Fruit fly (Drosophila melanogaster) whole organism, prepupa: ENCODE data around the gene CG32815.

Experiments
- Blimp-1 ChIP-seq: fragments of 200-800 bp; sonication (Bioruptor generic); optimal IDR thresholded peaks from 3 replicates; lab custom pipeline; 2017; ENCODE audit warnings: missing biosample characterization, missing genetic modification characterization, mild to moderate bottlenecking, moderate library complexity, missing genetic modification reagents
- CG10669 ChIP-seq: fragments of 200-800 bp; sonication (Bioruptor generic); optimal IDR thresholded peaks from 3 replicates; lab custom pipeline; 2018; ENCODE audit warnings: missing biosample characterization, mild to moderate bottlenecking, missing genetic modification characterization, moderate library complexity
- CG11294 ChIP-seq: fragments of 200-800 bp; sonication (Bioruptor generic); IDR thresholded peaks from 2 replicates; pipeline ENCODE4 v1.3.6; 2022; ENCODE audit warnings: missing biosample characterization, missing genetic modification characterization
- CG11762 ChIP-seq: fragments of 200-800 bp; sonication (Bioruptor generic); optimal IDR thresholded peaks from 3 replicates; lab custom pipeline; 2016; ENCODE audit warnings: missing biosample characterization, missing genetic modification characterization; ENCODE audit not compliant: insufficient read depth
- CG15336 ChIP-seq: fragments of 200-800 bp; sonication (Bioruptor generic); IDR thresholded peaks from 2 replicates; pipeline ENCODE4 v1.3.6; 2022; ENCODE audit warnings: missing biosample characterization, missing genetic modification characterization
- CG1621 ChIP-seq: fragments of 200-800 bp; sonication (Bioruptor generic); optimal IDR thresholded peaks from 3 replicates; lab custom pipeline; 2018; ENCODE audit warnings: missing biosample characterization, mild to moderate bottlenecking, missing genetic modification characterization
- CG16779 ChIP-seq: fragments of 200-800 bp; sonication (Bioruptor generic); optimal IDR thresholded peaks from 3 replicates; lab custom pipeline; 2017; ENCODE audit warnings: missing biosample characterization, mild to moderate bottlenecking, missing genetic modification characterization
- CG32006 ChIP-seq: fragments of 200-800 bp; sonication (Bioruptor generic); optimal IDR thresholded peaks from 3 replicates; lab custom pipeline; 2017; ENCODE audit warnings: missing biosample characterization, mild to moderate bottlenecking, missing genetic modification characterization
- CG34406 ChIP-seq: fragments of 200-800 bp; sonication (Bioruptor generic); optimal IDR thresholded peaks from 3 replicates; lab custom pipeline; 2016; ENCODE audit warnings: missing biosample characterization, missing genetic modification characterization
- CG3919 ChIP-seq: fragments of 200-800 bp; sonication (Bioruptor generic); optimal IDR thresholded peaks from 3 replicates; lab custom pipeline; 2016; ENCODE audit warnings: missing biosample characterization, missing genetic modification characterization
- CG4318 ChIP-seq: fragments of 200-800 bp; sonication (Bioruptor generic); optimal IDR thresholded peaks from 3 replicates; lab custom pipeline; 2017; ENCODE audit warnings: missing biosample characterization, mild to moderate bottlenecking, missing genetic modification characterization
- CG6163 ChIP-seq: fragments of 200-800 bp; sonication (Bioruptor generic); IDR thresholded peaks from 3 replicates; pipeline ENCODE4 v1.3.6; 2022; ENCODE audit warnings: missing biosample characterization, missing genetic modification characterization
- CG6276 ChIP-seq: fragments of 200-800 bp; sonication (Bioruptor generic); optimal IDR thresholded peaks from 2 replicates; lab custom pipeline; 2017; ENCODE audit warnings: missing biosample characterization, mild to moderate bottlenecking, missing genetic modification characterization
- CG6808 ChIP-seq: fragments of 200-800 bp; sonication (Bioruptor generic); optimal IDR thresholded peaks from 3 replicates; lab custom pipeline; 2017; ENCODE audit warnings: missing biosample characterization, missing genetic modification characterization, mild to moderate bottlenecking, moderate library complexity, missing genetic modification reagents
- CG6854 ChIP-seq: fragments of 200-800 bp; sonication (Bioruptor generic); optimal IDR thresholded peaks from 2 replicates; lab custom pipeline; 2017; ENCODE audit warnings: missing biosample characterization, mild to moderate bottlenecking, missing genetic modification characterization
- CG7368 ChIP-seq: fragments of 200-800 bp; sonication (Bioruptor generic); optimal IDR thresholded peaks from 3 replicates; lab custom pipeline; 2016; ENCODE audit warnings: missing biosample characterization, missing genetic modification characterization
- CG8119 ChIP-seq: fragments of 200-800 bp; sonication (Bioruptor generic); IDR thresholded peaks from 3 replicates; pipeline ENCODE4 v1.3.6; 2022; ENCODE audit warnings: missing biosample characterization, missing genetic modification characterization
- CG8319 ChIP-seq: fragments of 200-800 bp; sonication (Bioruptor generic); optimal IDR thresholded peaks from 3 replicates; lab custom pipeline; 2016; ENCODE audit warnings: missing biosample characterization, missing genetic modification characterization
- CG8632 ChIP-seq: fragments of 200-800 bp; sonication (Bioruptor generic); optimal IDR thresholded peaks from 3 replicates; lab custom pipeline; 2016; ENCODE audit warnings: missing biosample characterization, missing genetic modification characterization
- CG9139 ChIP-seq: fragments of 200-800 bp; sonication (Bioruptor generic); optimal IDR thresholded peaks from 3 replicates; lab custom pipeline; 2017; ENCODE audit warnings: missing biosample characterization, mild to moderate bottlenecking, missing genetic modification characterization
- Eip78C ChIP-seq: fragments of 200-800 bp; sonication (Bioruptor generic); peaks from one replicate; lab custom pipeline; 2016; ENCODE audit warnings: missing biosample characterization, missing genetic modification characterization
- Ets21C ChIP-seq: fragments of 200-800 bp; sonication (Bioruptor generic); optimal IDR thresholded peaks from 3 replicates; lab custom pipeline; 2016; ENCODE audit warnings: missing biosample characterization, missing genetic modification characterization
- Ets96B ChIP-seq: fragments of 200-800 bp; optimal IDR thresholded peaks from 2 replicates; lab custom pipeline; 2019; ENCODE audit warnings: missing biosample characterization, mild to moderate bottlenecking, missing genetic modification characterization, moderate library complexity
- Gug ChIP-seq: fragments of 200-800 bp; sonication (Bioruptor generic); IDR thresholded peaks from 2 replicates; pipeline ENCODE4 v1.3.6; 2022; ENCODE audit warnings: missing biosample characterization, missing genetic modification characterization
- Hr38 ChIP-seq: sonication (Bioruptor generic); optimal IDR thresholded peaks from 2 replicates; lab custom pipeline; 2016; ENCODE audit warnings: missing biosample characterization, missing genetic modification characterization
- Hr39 ChIP-seq: fragments of 200-800 bp; sonication (Bioruptor generic); optimal IDR thresholded peaks from 2 replicates; lab custom pipeline; 2016; ENCODE audit warnings: missing biosample characterization, missing genetic modification characterization
- Hr4 ChIP-seq: fragments of 200-800 bp; sonication (Bioruptor generic); optimal IDR thresholded peaks from 3 replicates; lab custom pipeline; 2016; ENCODE audit warnings: missing biosample characterization, missing genetic modification characterization
- Lpt ChIP-seq: fragments of 200-800 bp; sonication (Bioruptor generic); optimal IDR thresholded peaks from 3 replicates; lab custom pipeline; 2016; ENCODE audit warnings: missing biosample characterization, missing genetic modification characterization
- Sox15 ChIP-seq: fragments of 200-800 bp; sonication (Bioruptor generic); optimal IDR thresholded peaks from 3 replicates; lab custom pipeline; 2016; ENCODE audit warnings: missing biosample characterization, missing genetic modification characterization
- acj6 ChIP-seq: fragments of 200-800 bp; sonication (Bioruptor generic); optimal IDR thresholded peaks from 3 replicates; lab custom pipeline; 2016; ENCODE audit warnings: missing biosample characterization, missing genetic modification characterization
- cyc ChIP-seq: fragments of 200-800 bp; sonication (Bioruptor generic); optimal IDR thresholded peaks from 3 replicates; lab custom pipeline; 2016; ENCODE audit warnings: missing biosample characterization, missing genetic modification characterization
- dac ChIP-seq: fragments of 200-800 bp; sonication (Bioruptor generic); optimal IDR thresholded peaks from 2 replicates; lab custom pipeline; 2017; ENCODE audit warnings: missing biosample characterization, mild to moderate bottlenecking, missing genetic modification characterization
- dsx ChIP-seq: fragments of 200-800 bp; optimal IDR thresholded peaks from 3 replicates; lab custom pipeline; 2019; ENCODE audit warnings: missing biosample characterization, mild to moderate bottlenecking, missing genetic modification characterization, moderate library complexity; ENCODE audit not compliant: poor library complexity, severe bottlenecking
- eg ChIP-seq: fragments of 200-800 bp; sonication (Bioruptor generic); IDR thresholded peaks from 3 replicates; pipeline ENCODE4 v1.3.6; 2022; ENCODE audit warnings: missing biosample characterization, missing genetic modification characterization
- esn ChIP-seq: fragments of 200-800 bp; sonication (Bioruptor generic); optimal IDR thresholded peaks from 2 replicates; lab custom pipeline; 2016; ENCODE audit warnings: missing biosample characterization, mild to moderate bottlenecking, missing genetic modification characterization, moderate library complexity
- fd85E ChIP-seq: fragments of 200-800 bp; sonication (Bioruptor generic); optimal IDR thresholded peaks from 3 replicates; lab custom pipeline; 2016; ENCODE audit warnings: missing biosample characterization, missing genetic modification characterization
- fkh ChIP-seq: fragments of 200-800 bp; sonication (Bioruptor generic); optimal IDR thresholded peaks from 3 replicates; lab custom pipeline; 2017; ENCODE audit warnings: missing biosample characterization, mild to moderate bottlenecking, missing genetic modification characterization, moderate library complexity
- lz ChIP-seq: fragments of 200-800 bp; sonication (Bioruptor generic); optimal IDR thresholded peaks from 3 replicates; lab custom pipeline; 2016; ENCODE audit warnings: missing biosample characterization, missing genetic modification characterization
- net ChIP-seq: fragments of 200-800 bp; sonication (Bioruptor generic); optimal IDR thresholded peaks from 3 replicates; lab custom pipeline; 2016; ENCODE audit warnings: missing biosample characterization, missing genetic modification characterization
- pdm3 ChIP-seq: fragments of 200-800 bp; sonication (Bioruptor generic); optimal IDR thresholded peaks from 3 replicates; lab custom pipeline; 2016; ENCODE audit warnings: missing biosample characterization, missing genetic modification characterization
- salr ChIP-seq, 2 experiments: fragments of 200-800 bp; sonication (Bioruptor generic); optimal IDR thresholded peaks; 3 replicates each; lab custom pipeline; 2016 to 2018; ENCODE audit warnings: missing biosample characterization in 2 of 2, missing genetic modification characterization in 2 of 2, mild to moderate bottlenecking in 1 of 2
- spab ChIP-seq: fragments of 200-800 bp; sonication (Bioruptor generic); optimal IDR thresholded peaks from 2 replicates; lab custom pipeline; 2017; ENCODE audit warnings: missing biosample characterization, mild to moderate bottlenecking, missing genetic modification characterization, missing genetic modification reagents
- ss ChIP-seq, 2 experiments: fragments of 200-800 bp; sonication (Bioruptor generic); optimal IDR thresholded peaks; 2 replicates in 1 of 2; 3 replicates in 1 of 2; lab custom pipeline; 2017 to 2018; ENCODE audit warnings: mild to moderate bottlenecking in 2 of 2, missing biosample characterization in 2 of 2, missing genetic modification characterization in 2 of 2, moderate library complexity in 1 of 2
- svp ChIP-seq: fragments of 200-800 bp; sonication (Bioruptor generic); peaks from one replicate; lab custom pipeline; 2016; ENCODE audit warnings: missing biosample characterization, missing genetic modification characterization
- topi ChIP-seq: fragments of 200-800 bp; sonication (Bioruptor generic); optimal IDR thresholded peaks from 3 replicates; lab custom pipeline; 2016; ENCODE audit warnings: missing biosample characterization, missing genetic modification characterization
- vri ChIP-seq: fragments of 200-800 bp; sonication (Bioruptor generic); optimal IDR thresholded peaks from 3 replicates; lab custom pipeline; 2016; ENCODE audit warnings: missing biosample characterization, mild to moderate bottlenecking, missing genetic modification characterization

Gene CG32815

dm6 chrX:899407-900050, 32.7 kb upstream of the CG32815 start:
- TF ChIP-seq CG11294 (GFP tag; lab: Robert Waterston, UW) = peak; percentile 7; the same call in 1 of the 2 replicates
- no peak for TF ChIP-seq Ets21C
- TF ChIP-seq CG32006 = peak; percentile 21
- TF ChIP-seq CG6163 = 0 out of 3 replicates have a peak, but pooled peaks have one; percentile 13
- TF ChIP-seq svp (GFP tag; lab: Kevin White, UChicago) = peak; percentile 46
- no peak for TF ChIP-seq Hr39 (GFP tag; lab: Kevin White, UChicago)
- TF ChIP-seq CG3919 (GFP tag; lab: Kevin White, UChicago) = no peak
- TF ChIP-seq Eip78C = peak; percentile 57
- peak; percentile 50; the same call in 1 of the 3 replicates for TF ChIP-seq eg (GFP tag; lab: Robert Waterston, UW)
- TF ChIP-seq CG8119 (GFP tag; lab: Robert Waterston, UW) = 0 out of 3 replicates have a peak, but pooled peaks have one; percentile 20
- peak; percentile 2 for TF ChIP-seq Lpt (GFP tag; lab: Kevin White, UChicago)
- TF ChIP-seq CG15336 = peak; percentile 53
- TF ChIP-seq CG8319 (GFP tag; lab: Kevin White, UChicago) = no peak

DNA sequence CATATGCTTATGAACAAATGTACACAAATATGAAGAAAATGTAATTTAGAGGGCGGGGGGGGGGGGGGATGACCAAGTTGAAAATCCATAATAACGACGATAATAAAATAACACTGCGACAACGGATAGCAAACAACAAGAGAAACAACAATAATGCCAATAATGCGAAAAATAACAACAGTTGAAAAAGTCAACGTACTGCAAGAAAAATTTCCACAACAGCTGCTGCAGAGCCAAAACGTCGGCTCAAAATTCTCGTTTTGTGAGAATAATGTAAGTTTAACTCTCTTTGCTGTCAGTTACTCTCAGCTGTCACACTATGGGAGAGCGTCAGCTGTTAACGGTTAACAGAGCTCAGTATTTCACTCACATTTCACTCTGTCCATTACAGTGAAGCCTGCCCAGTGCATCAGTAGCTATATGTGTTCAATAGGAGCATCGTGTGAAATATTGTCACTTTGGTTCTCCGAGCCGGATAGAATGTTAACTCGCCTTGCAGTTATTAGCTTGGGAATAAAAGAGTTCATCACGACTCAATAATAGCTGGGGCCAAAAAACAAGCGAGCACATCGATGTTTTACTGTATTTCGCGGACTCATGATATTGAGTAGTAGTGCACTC, 31.4 kb upstream of the CG32815 start:
- TF ChIP-seq svp (GFP tag; lab: Kevin White, UChicago) (peak; percentile 95), acj6 (GFP tag; lab: Kevin White, UChicago) (peak; percentile 94), Hr38 (GFP tag; lab: Kevin White, UChicago) (no peak), vri (GFP tag; lab: Kevin White, UChicago) (peak; percentile 84), pdm3 (GFP tag; lab: Kevin White, UChicago) (peak; percentile 96), CG16779 (tag; lab: Kevin White, UChicago) (peak; percentile 82), dsx (peak; percentile 85), spab (peak; percentile 83), CG9139 (peak; percentile 77), Gug (GFP tag; lab: Robert Waterston, UW) (peak; percentile 92), Hr4 (GFP tag; lab: Kevin White, UChicago) (peak; percentile 95), CG7368 (GFP tag; lab: Kevin White, UChicago) (peak; percentile 95), CG6808 (GFP tag; lab: Kevin White, UChicago) (peak; percentile 83), CG32006 (peak; percentile 93), CG4318 (GFP tag; lab: Kevin White, UChicago) (peak; percentile 87), CG10669 (peak; percentile 92), CG1621 (tag; lab: Kevin White, UChicago) (peak; percentile 91), net (GFP tag; lab: Kevin White, UChicago) (peak; percentile 90), Hr39 (GFP tag; lab: Kevin White, UChicago) (peak; percentile 95), salr (GFP tag; optimal IDR thresholded peaks at IDR 0.05; lab: Kevin White, UChicago) (peak; percentile 70 to 88), esn (GFP tag; lab: Kevin White, UChicago) (peak; percentile 94), topi (GFP tag; lab: Kevin White, UChicago) (peak; percentile 95), fd85E (GFP tag; lab: Kevin White, UChicago) (peak; percentile 75), Ets96B (tag; lab: Kevin White, UChicago) (peak; percentile 89), CG3919 (GFP tag; lab: Kevin White, UChicago) (peak; percentile 92), CG15336 (peak; percentile 94), cyc (GFP tag; lab: Kevin White, UChicago) (peak; percentile 95), fkh (GFP tag; lab: Kevin White, UChicago) (no peak), CG11762 (GFP tag; lab: Kevin White, UChicago) (peak; percentile 87), eg (GFP tag; lab: Robert Waterston, UW) (peak; percentile 96), CG8319 (GFP tag; lab: Kevin White, UChicago) (peak; percentile 88), Blimp-1 (GFP tag; lab: Kevin White, UChicago) (peak; percentile 66), Sox15 (GFP tag; lab: Kevin White, UChicago) (peak; percentile 91), CG6276 (GFP tag; lab: Kevin White, UChicago) (peak; percentile 92), CG6854 (peak; percentile 71), CG8119 (GFP tag; lab: Robert Waterston, UW) (peak; percentile 92), CG8632 (GFP tag; lab: Kevin White, UChicago) (peak; percentile 88), lz (GFP tag; lab: Kevin White, UChicago) (peak; percentile 95), CG34406 (GFP tag; lab: Kevin White, UChicago) (peak; percentile 84), ss (GFP tag; optimal IDR thresholded peaks at IDR 0.05; lab: Kevin White, UChicago) (peak; percentile 79 to 91), Lpt (GFP tag; lab: Kevin White, UChicago) (peak; percentile 91), dac (GFP tag; lab: Kevin White, UChicago) (peak; percentile 92)
